Fruit fly (Drosophila melanogaster): Measurements from ENCODE around the gene fred.

DNA sequence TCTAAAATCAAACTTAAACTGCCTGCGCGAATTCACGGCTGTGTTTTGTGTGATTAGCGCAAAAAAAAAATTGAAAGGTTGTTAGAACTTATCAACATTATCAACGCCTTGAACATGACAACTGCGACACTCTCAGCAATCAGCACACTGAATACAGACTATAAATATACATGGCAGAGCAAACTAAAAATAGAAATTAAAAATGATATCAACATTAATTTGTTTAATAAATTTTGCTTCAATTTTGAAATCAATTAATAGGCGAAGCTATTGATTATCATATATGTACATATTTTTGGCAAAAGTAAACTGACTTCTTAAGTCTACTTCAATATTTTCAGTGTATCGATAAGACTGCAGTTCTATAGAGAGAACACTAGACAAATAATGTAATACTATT is 111.5 kb downstream of the fred start:
- TF ChIP-seq CG7101 (tag; optimal IDR thresholded peaks at IDR 0.05) (peak; percentile 91), cnc (optimal IDR thresholded peaks at IDR 0.05) (no peak), Hr96 (GFP tag; optimal IDR thresholded peaks at IDR 0.05) (peak; percentile 74), CG5204 (GFP tag; optimal IDR thresholded peaks at IDR 0.05) (peak; percentile 74), toe (GFP tag; optimal IDR thresholded peaks at IDR 0.05) (peak; percentile 70), CG33017 (tag; optimal IDR thresholded peaks at IDR 0.05) (peak; percentile 91), CG14711 (tag; optimal IDR thresholded peaks at IDR 0.05) (peak; percentile 89), kay (GFP tag; ENCODE audit: borderline replicate concordance) (peak; percentile 71), Crg-1 (GFP tag; optimal IDR thresholded peaks at IDR 0.05) (peak; percentile 34), pad (GFP tag; optimal IDR thresholded peaks at IDR 0.05) (peak; percentile 66)

Data from whole organism, adult.